Fruit fly (Drosophila melanogaster) whole organism, embryonic: ENCODE measurements around the gene Polr2D.

Source experiments
- Aef1 ChIP-seq: fragments of 200-800 bp; sonication (Bioruptor generic); IDR thresholded peaks from 3 replicates; pipeline ENCODE4 v1.3.6; 2022; ENCODE audit warnings: missing biosample characterization, missing genetic modification characterization
- C15 ChIP-seq: fragments of 200-800 bp; sonication (Bioruptor generic); IDR thresholded peaks from 3 replicates; pipeline ENCODE4 v1.3.6; 2022; ENCODE audit warnings: missing biosample characterization, missing genetic modification characterization
- CG11696 ChIP-seq: fragments of 200-800 bp; sonication (Bioruptor generic); IDR thresholded peaks from 2 replicates; pipeline ENCODE4 v1.3.6; 2022; ENCODE audit warnings: missing biosample characterization, missing genetic modification characterization
- CG12155 ChIP-seq: fragments of 200-800 bp; sonication (Bioruptor generic); optimal IDR thresholded peaks from 3 replicates; lab custom pipeline; 2016; ENCODE audit warnings: missing biosample characterization, missing genetic modification characterization
- CG12744 ChIP-seq: fragments of 200-800 bp; sonication (Bioruptor generic); optimal IDR thresholded peaks from 2 replicates; lab custom pipeline; 2016; ENCODE audit warnings: missing biosample characterization, missing genetic modification characterization
- CG15073 ChIP-seq: fragments of 200-800 bp; sonication (Bioruptor generic); optimal IDR thresholded peaks from 2 replicates; lab custom pipeline; 2016; ENCODE audit warnings: missing biosample characterization, missing genetic modification characterization
- CG1603 ChIP-seq: fragments of 200-800 bp; sonication (Bioruptor generic); optimal IDR thresholded peaks from 2 replicates; lab custom pipeline; 2019; ENCODE audit warnings: missing biosample characterization, mild to moderate bottlenecking, missing genetic modification characterization, moderate library complexity
- CG17612 ChIP-seq: fragments of 200-800 bp; sonication (Bioruptor generic); IDR thresholded peaks from 2 replicates; pipeline ENCODE4 v1.3.6; 2022; ENCODE audit warnings: missing biosample characterization, missing genetic modification characterization
- CG18764 ChIP-seq: fragments of 200-800 bp; sonication (Bioruptor generic); optimal IDR thresholded peaks from 3 replicates; lab custom pipeline; 2016; ENCODE audit warnings: missing biosample characterization, missing genetic modification characterization
- CG2129 ChIP-seq: fragments of 200-800 bp; sonication (Bioruptor generic); IDR thresholded peaks from 2 replicates; pipeline ENCODE4 v1.3.6; 2022; ENCODE audit warnings: missing biosample characterization, missing genetic modification characterization; ENCODE audit not compliant: partially characterized antibody
- CG2202 ChIP-seq: fragments of 200-800 bp; sonication (Bioruptor generic); optimal IDR thresholded peaks from 2 replicates; lab custom pipeline; 2018; ENCODE audit warnings: missing biosample characterization, mild to moderate bottlenecking, missing genetic modification characterization
- CG30431 ChIP-seq: fragments of 200-800 bp; sonication (Bioruptor generic); optimal IDR thresholded peaks from 2 replicates; lab custom pipeline; 2017; ENCODE audit warnings: missing biosample characterization, missing genetic modification characterization
- CG31224 ChIP-seq: fragments of 200-800 bp; sonication (Bioruptor generic); IDR thresholded peaks from 2 replicates; pipeline ENCODE4 v1.3.6; 2022; ENCODE audit warnings: missing biosample characterization, missing genetic modification characterization
- CG4854 ChIP-seq: fragments of 200-800 bp; sonication (Bioruptor generic); optimal IDR thresholded peaks from 2 replicates; lab custom pipeline; 2016; ENCODE audit warnings: missing biosample characterization, missing genetic modification characterization, inconsistent platforms
- CG6689 ChIP-seq: fragments of 200-800 bp; sonication (Bioruptor generic); IDR thresholded peaks from 2 replicates; pipeline ENCODE4 v1.3.6; 2022; ENCODE audit warnings: missing biosample characterization, missing genetic modification characterization
- CG8359 ChIP-seq: fragments of 200-800 bp; sonication (Bioruptor generic); optimal IDR thresholded peaks from 2 replicates; lab custom pipeline; 2017; ENCODE audit warnings: missing biosample characterization, mild to moderate bottlenecking, missing genetic modification characterization, borderline replicate concordance
- CG9797 ChIP-seq: fragments of 200-800 bp; sonication (Bioruptor generic); optimal IDR thresholded peaks from 3 replicates; lab custom pipeline; 2018; ENCODE audit warnings: missing biosample characterization, mild to moderate bottlenecking, missing genetic modification characterization
- CG9876 ChIP-seq: fragments of 200-800 bp; sonication (Bioruptor generic); optimal IDR thresholded peaks from 2 replicates; lab custom pipeline; 2016; ENCODE audit warnings: missing biosample characterization, missing genetic modification characterization
- Dek ChIP-seq: fragments of 200-800 bp; sonication (Bioruptor generic); optimal IDR thresholded peaks from 3 replicates; lab custom pipeline; 2019; ENCODE audit warnings: missing biosample characterization, mild to moderate bottlenecking, missing genetic modification characterization, moderate library complexity
- Fer3 ChIP-seq: fragments of 200-800 bp; sonication (Bioruptor generic); optimal IDR thresholded peaks from 2 replicates; lab custom pipeline; 2018; ENCODE audit warnings: missing biosample characterization, mild to moderate bottlenecking, missing genetic modification characterization, moderate library complexity
- Hr3 ChIP-seq: fragments of 200-800 bp; sonication (Bioruptor generic); optimal IDR thresholded peaks from 3 replicates; lab custom pipeline; 2016; ENCODE audit warnings: missing biosample characterization, missing genetic modification characterization
- Mrtf ChIP-seq: fragments of 200-800 bp; sonication (Bioruptor generic); IDR thresholded peaks from 3 replicates; pipeline ENCODE4 v1.3.6; 2022; ENCODE audit warnings: missing biosample characterization, missing genetic modification characterization
- NK7.1 ChIP-seq: fragments of 200-800 bp; sonication (Bioruptor generic); optimal IDR thresholded peaks from 3 replicates; lab custom pipeline; 2016; ENCODE audit warnings: missing biosample characterization, missing genetic modification characterization
- Optix ChIP-seq: fragments of 200-800 bp; sonication (Bioruptor generic); IDR thresholded peaks from 3 replicates; pipeline ENCODE4 v1.3.6; 2022; ENCODE audit warnings: missing biosample characterization, missing genetic modification characterization
- Rfx ChIP-seq: fragments of 200-800 bp; sonication (Bioruptor generic); IDR thresholded peaks from 2 replicates; pipeline ENCODE4 v1.3.6; 2022; ENCODE audit warnings: missing biosample characterization, missing genetic modification characterization
- Scr ChIP-seq: fragments of 200-800 bp; sonication (Bioruptor generic); IDR thresholded peaks from 2 replicates; pipeline ENCODE4 v1.3.6; 2022; ENCODE audit warnings: missing biosample characterization, missing genetic modification characterization; ENCODE audit not compliant: partially characterized antibody
- Stat92E ChIP-seq, 3 experiments: fragments of >200 bp in 2 of 3; fragments of 200-800 bp in 1 of 3; sonication (Bioruptor generic) in 1 of 3; optimal IDR thresholded peaks; 2 replicates each; lab custom pipeline; 2017 to 2019; ENCODE audit warnings: missing biosample characterization in 3 of 3, missing genetic modification characterization in 3 of 3, mild to moderate bottlenecking in 1 of 3, moderate library complexity in 1 of 3
- bowl ChIP-seq: fragments of 200-800 bp; sonication (Bioruptor generic); IDR thresholded peaks from 2 replicates; pipeline ENCODE4 v1.3.6; 2022; ENCODE audit warnings: missing biosample characterization, missing genetic modification characterization
- chn ChIP-seq: fragments of 200-800 bp; sonication (Bioruptor generic); optimal IDR thresholded peaks from 2 replicates; lab custom pipeline; 2016; ENCODE audit warnings: missing biosample characterization, missing genetic modification characterization
- dati ChIP-seq: fragments of 200-800 bp; sonication (Bioruptor generic); IDR thresholded peaks from 2 replicates; pipeline ENCODE4 v1.3.6; 2022; ENCODE audit warnings: missing biosample characterization, missing genetic modification characterization
- en ChIP-seq: fragments of 200-800 bp; sonication (Bioruptor generic); optimal IDR thresholded peaks from 2 replicates; lab custom pipeline; 2016; ENCODE audit warnings: missing biosample characterization, missing genetic modification characterization
- fu2 ChIP-seq: fragments of 200-800 bp; sonication (Bioruptor generic); optimal IDR thresholded peaks from 2 replicates; lab custom pipeline; 2016; ENCODE audit warnings: missing biosample characterization, missing genetic modification characterization
- gem ChIP-seq: fragments of 200-800 bp; sonication (Bioruptor generic); optimal IDR thresholded peaks from 2 replicates; lab custom pipeline; 2019; ENCODE audit warnings: missing biosample characterization, mild to moderate bottlenecking, missing genetic modification characterization, moderate library complexity
- h ChIP-seq: fragments of >200 bp; optimal IDR thresholded peaks from 2 replicates; lab custom pipeline; 2017
- hkb ChIP-seq, 2 experiments: fragments of 200-800 bp in 1 of 2; fragments of >200 bp in 1 of 2; sonication (Bioruptor generic) in 1 of 2; IDR thresholded peaks in 1 of 2; optimal IDR thresholded peaks in 1 of 2; 2 replicates each; pipeline versions ENCODE4 v1.3.6 to Lab custom; 2017 to 2022; ENCODE audit warnings: missing biosample characterization in 1 of 2, missing genetic modification characterization in 1 of 2
- kah ChIP-seq: fragments of 200-800 bp; sonication (Bioruptor generic); optimal IDR thresholded peaks from 2 replicates; lab custom pipeline; 2018; ENCODE audit warnings: missing biosample characterization, mild to moderate bottlenecking, missing genetic modification characterization
- kay ChIP-seq: fragments of 200-800 bp; sonication (Bioruptor generic); optimal IDR thresholded peaks from 2 replicates; lab custom pipeline; 2016; ENCODE audit warnings: missing biosample characterization, missing genetic modification characterization
- lmd ChIP-seq: fragments of 200-800 bp; sonication (Bioruptor generic); IDR thresholded peaks from 2 replicates; pipeline ENCODE4 v1.3.6; 2022; ENCODE audit warnings: missing biosample characterization, missing genetic modification characterization
- lov ChIP-seq, 2 experiments: fragments of 200-800 bp in 1 of 2; fragments of >200 bp in 1 of 2; sonication (Bioruptor generic) in 1 of 2; IDR thresholded peaks in 1 of 2; optimal IDR thresholded peaks in 1 of 2; 2 replicates in 1 of 2; 3 replicates in 1 of 2; pipeline versions ENCODE4 v1.3.6 to Lab custom; 2017 to 2022; ENCODE audit warnings: missing biosample characterization in 1 of 2, missing genetic modification characterization in 1 of 2
- pb ChIP-seq: fragments of 200-800 bp; sonication (Bioruptor generic); optimal IDR thresholded peaks from 3 replicates; lab custom pipeline; 2016; ENCODE audit warnings: missing biosample characterization, missing genetic modification characterization
- pfk ChIP-seq: fragments of 200-800 bp; sonication (Bioruptor generic); optimal IDR thresholded peaks from 2 replicates; lab custom pipeline; 2018; ENCODE audit warnings: missing biosample characterization, mild to moderate bottlenecking, missing genetic modification characterization, moderate library complexity
- pnt ChIP-seq: fragments of 200-800 bp; sonication (Bioruptor generic); optimal IDR thresholded peaks from 3 replicates; lab custom pipeline; 2016; ENCODE audit warnings: missing biosample characterization, missing genetic modification characterization
- pros ChIP-seq: fragments of 200-800 bp; sonication (Bioruptor generic); optimal IDR thresholded peaks from 3 replicates; lab custom pipeline; 2019; ENCODE audit warnings: missing biosample characterization, mild to moderate bottlenecking, missing genetic modification characterization, moderate library complexity
- salm ChIP-seq: fragments of 200-800 bp; sonication (Bioruptor generic); optimal IDR thresholded peaks from 2 replicates; lab custom pipeline; 2018; ENCODE audit warnings: missing biosample characterization, mild to moderate bottlenecking, missing genetic modification characterization
- sens ChIP-seq: fragments of 200-800 bp; sonication (Bioruptor generic); peaks from one replicate; lab custom pipeline; 2016; ENCODE audit warnings: missing biosample characterization, missing genetic modification characterization
- sisA ChIP-seq: fragments of 200-800 bp; sonication (Bioruptor generic); IDR thresholded peaks from 2 replicates; pipeline ENCODE4 v1.3.6; 2022; ENCODE audit warnings: missing biosample characterization, missing genetic modification characterization
- stc ChIP-seq: fragments of 200-800 bp; sonication (Bioruptor generic); IDR thresholded peaks from 2 replicates; pipeline ENCODE4 v1.3.6; 2022; ENCODE audit warnings: missing biosample characterization, missing genetic modification characterization
- wek ChIP-seq: fragments of 200-800 bp; sonication (Bioruptor generic); optimal IDR thresholded peaks from 3 replicates; lab custom pipeline; 2018; ENCODE audit warnings: missing biosample characterization, mild to moderate bottlenecking, missing genetic modification characterization, moderate library complexity
- zf30C ChIP-seq: fragments of 200-800 bp; sonication (Bioruptor generic); optimal IDR thresholded peaks from 3 replicates; lab custom pipeline; 2018; ENCODE audit warnings: missing biosample characterization, mild to moderate bottlenecking, missing genetic modification characterization
- zfh2 ChIP-seq: fragments of 200-800 bp; sonication (Bioruptor generic); optimal IDR thresholded peaks from 2 replicates; lab custom pipeline; 2016; ENCODE audit warnings: missing biosample characterization, missing genetic modification characterization

The Polr2D gene

DNA sequence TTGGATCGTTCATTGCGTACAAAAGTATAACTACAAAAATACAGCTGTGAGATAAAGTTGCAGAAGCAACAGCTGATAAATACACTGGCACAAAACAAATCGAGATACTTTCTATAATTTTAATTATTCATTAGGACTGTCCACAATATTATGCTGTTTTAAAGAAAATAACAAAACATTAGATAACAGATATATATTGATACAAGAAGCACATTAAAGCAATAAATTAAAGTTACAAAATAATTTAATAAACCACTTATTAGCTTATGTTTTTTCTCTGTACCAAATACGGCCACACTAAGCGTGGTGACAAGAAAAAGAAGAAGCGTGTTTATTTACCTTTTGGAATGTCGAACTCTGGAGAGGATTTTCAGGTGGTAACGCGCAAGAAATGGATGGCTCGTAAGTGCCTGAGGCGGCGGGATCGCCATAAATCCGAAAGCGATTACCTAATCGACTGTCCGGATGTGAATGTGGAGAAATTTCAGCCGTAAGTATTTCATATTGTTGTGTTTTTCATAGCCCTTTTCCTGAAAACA, 35.0 kb downstream of the Polr2D start, which contains the start of the genes CG7988 and CG7183 (continued):
- peak; percentile 96 for TF ChIP-seq CG2202 (tag; lab: Kevin White, UChicago)
- TF ChIP-seq Dek (tag; lab: Kevin White, UChicago), result peak; percentile 98
- peak; percentile 90 for TF ChIP-seq CG1603
- peak; percentile 100 for TF ChIP-seq gem (tag; lab: Kevin White, UChicago)
- peak; percentile 97 for TF ChIP-seq CG17612 (GFP tag; lab: Robert Waterston, UW)
- TF ChIP-seq Stat92E (GFP tag; optimal IDR thresholded peaks at IDR 0.05; lab: Kevin White, UChicago), result peak in 1 of 3 experiments; percentile 93
- peak; percentile 96 for TF ChIP-seq kay (GFP tag; lab: Kevin White, UChicago)
- peak; percentile 73 for TF ChIP-seq pb (GFP tag; lab: Kevin White, UChicago)
- no peak for TF ChIP-seq pfk
- TF ChIP-seq CG9876 (GFP tag; lab: Kevin White, UChicago), result peak; percentile 89
- peak; percentile 96 for TF ChIP-seq CG18764 (GFP tag; lab: Kevin White, UChicago)
- TF ChIP-seq Aef1 (GFP tag; lab: Robert Waterston, UW), result peak; percentile 97
- TF ChIP-seq NK7.1 (GFP tag; lab: Kevin White, UChicago), result peak; percentile 88
- TF ChIP-seq Mrtf (GFP tag; lab: Robert Waterston, UW), result peak; percentile 97
- peak; percentile 85 for TF ChIP-seq en
- TF ChIP-seq zfh2 (GFP tag; lab: Kevin White, UChicago), result peak; percentile 91
- peak; percentile 96 for TF ChIP-seq chn (GFP tag; lab: Kevin White, UChicago)
- TF ChIP-seq bowl, result peak; percentile 91
- peak; percentile 89 for TF ChIP-seq CG9797 (GFP tag; lab: Kevin White, UChicago)
- peak; percentile 97 for TF ChIP-seq salm
- peak; percentile 80 for TF ChIP-seq CG8359
- TF ChIP-seq sens (GFP tag; lab: Kevin White, UChicago), result peak; percentile 99
- TF ChIP-seq CG4854 (GFP tag; lab: Kevin White, UChicago), result peak; percentile 92
- TF ChIP-seq CG11696 (GFP tag; lab: Robert Waterston, UW), result peak; percentile 93
- peak; percentile 68 for TF ChIP-seq wek
- peak; percentile 99 for TF ChIP-seq lmd (GFP tag; lab: Robert Waterston, UW)
- TF ChIP-seq hkb (optimal IDR thresholded peaks at IDR 0.05; lab: Kevin White, UChicago), result no peak
- TF ChIP-seq hkb (GFP tag; IDR thresholded peaks at IDR 0.05; lab: Robert Waterston, UW), result peak; percentile 98
- peak; percentile 98 for TF ChIP-seq sisA (GFP tag; lab: Robert Waterston, UW)
- TF ChIP-seq CG12744 (GFP tag; lab: Kevin White, UChicago), result peak; percentile 94
- peak; percentile 98 for TF ChIP-seq stc (GFP tag; lab: Robert Waterston, UW)
- peak; percentile 91 for TF ChIP-seq CG30431 (GFP tag; lab: Kevin White, UChicago)
- no peak for TF ChIP-seq lov (optimal IDR thresholded peaks at IDR 0.05; lab: Kevin White, UChicago)
- TF ChIP-seq lov (GFP tag; IDR thresholded peaks at IDR 0.05; lab: Robert Waterston, UW), result peak; percentile 95
- peak; percentile 99 for TF ChIP-seq zf30C (GFP tag; lab: Kevin White, UChicago)
- no peak for TF ChIP-seq Optix
- peak; percentile 95 for TF ChIP-seq CG31224 (GFP tag; lab: Robert Waterston, UW)
- peak; percentile 82 for TF ChIP-seq CG15073 (GFP tag; lab: Kevin White, UChicago)
- TF ChIP-seq Rfx (GFP tag; lab: Robert Waterston, UW), result peak; percentile 98
- TF ChIP-seq C15 (GFP tag; lab: Robert Waterston, UW), result peak; percentile 96
- peak; percentile 99 for TF ChIP-seq CG6689 (GFP tag; lab: Robert Waterston, UW)
- peak; percentile 93 for TF ChIP-seq dati
- TF ChIP-seq CG12155 (GFP tag; lab: Kevin White, UChicago), result peak; percentile 97
- TF ChIP-seq Scr (GFP tag; lab: Robert Waterston, UW), result peak; percentile 23; the same call in 1 of the 2 replicates
- peak; percentile 47 for TF ChIP-seq pros (GFP tag; lab: Kevin White, UChicago)
- peak; percentile 92 for TF ChIP-seq fu2 (GFP tag; lab: Kevin White, UChicago)
- TF ChIP-seq Fer3 (tag; lab: Kevin White, UChicago), result peak; percentile 98
- TF ChIP-seq kah (GFP tag; lab: Kevin White, UChicago), result peak; percentile 88
- TF ChIP-seq pnt, result peak; percentile 95
- TF ChIP-seq Hr3 (GFP tag; lab: Kevin White, UChicago), result peak; percentile 99
- no peak for TF ChIP-seq CG2129 (GFP tag; lab: Robert Waterston, UW)
- TF ChIP-seq h (lab: Kevin White, UChicago), result no peak
